Worm (Caenorhabditis elegans): Measurements from ENCODE around the gene R12B2.3.
A peak's percentile ranks its signal among the peaks of the same experiment; 100 is the strongest.

R12B2.3 gene

DNA sequence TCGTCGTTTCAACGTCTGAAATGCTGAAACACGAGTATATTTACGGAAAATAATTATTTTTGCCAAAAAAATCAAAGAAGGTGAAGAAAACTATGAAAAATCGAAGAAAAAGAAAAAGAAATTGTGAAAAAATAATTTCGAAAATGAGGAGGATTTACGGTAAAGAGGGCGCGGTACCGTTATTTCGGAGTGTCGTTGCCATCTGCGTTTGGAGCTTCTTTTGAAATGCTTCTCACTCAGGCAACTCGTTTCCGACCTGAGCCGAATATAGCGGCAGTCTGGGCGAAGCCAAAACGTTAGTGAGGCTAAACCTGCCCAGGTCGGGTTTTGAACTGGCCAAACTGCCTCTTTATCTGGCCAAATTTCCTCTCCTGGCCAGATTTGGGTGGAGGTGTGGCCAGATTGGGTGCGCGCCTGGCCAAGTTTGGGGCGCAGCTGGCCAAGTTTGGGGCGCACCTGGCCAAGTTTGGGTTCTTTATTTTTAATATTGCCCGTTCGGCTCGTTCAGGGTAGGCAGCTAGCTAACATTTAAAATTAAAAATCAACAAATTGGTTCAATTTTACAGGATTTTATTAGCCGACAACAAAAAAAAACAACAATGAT, 21.5 kb upstream of the R12B2.3 start:
- TF ChIP-seq bed-1 (GFP tag; IDR thresholded peaks at IDR 0.05) (0 out of 2 replicates have a peak, but pooled peaks have one; percentile 52), madf-3 (GFP tag; IDR thresholded peaks at IDR 0.05) (0 out of 2 replicates have a peak, but pooled peaks have one; percentile 27), attf-3 (GFP tag; conservative IDR thresholded peaks at IDR 0.05) (peak; percentile 81), zfh-2 (GFP tag; conservative IDR thresholded peaks at IDR 0.05) (peak; percentile 53; the same call in 1 of the 2 replicates), dox-1 (GFP tag; IDR thresholded peaks at IDR 0.05) (peak; percentile 32; the same call in 1 of the 2 replicates), Y79H2A.3 (GFP tag; conservative IDR thresholded peaks at IDR 0.05) (0 out of 2 replicates have a peak, but pooled peaks have one; percentile 14)

DNA sequence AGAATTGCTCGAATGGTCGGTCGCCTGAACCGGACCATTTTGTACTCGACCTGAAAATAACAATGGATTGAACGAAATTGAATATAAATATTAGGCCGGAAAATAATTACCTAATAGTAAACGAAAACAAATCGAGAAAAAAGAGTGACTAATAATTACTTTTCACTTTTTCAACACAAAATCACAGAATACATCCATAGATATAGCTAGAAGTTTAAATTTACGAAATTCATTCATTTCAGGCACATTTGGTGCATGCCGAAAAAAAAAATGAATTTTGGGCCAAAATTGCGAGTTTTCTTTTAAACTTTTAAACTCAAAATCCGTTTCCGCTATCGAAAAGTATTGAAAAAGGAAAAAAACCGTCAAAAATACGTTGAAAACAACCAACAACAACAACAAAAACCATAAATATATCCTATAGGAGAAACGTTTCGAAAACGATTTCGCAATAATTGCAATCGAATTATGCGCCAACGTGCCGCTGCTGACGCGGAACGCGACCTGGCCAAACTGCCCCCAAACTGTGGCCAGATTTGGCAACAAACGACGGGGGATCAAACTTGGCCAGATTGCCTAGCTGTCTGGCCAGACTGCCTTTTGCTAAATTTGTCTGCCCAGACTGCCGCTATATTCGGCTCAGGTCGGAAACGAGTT, 20.0 kb upstream of the R12B2.3 start, which contains the start of gene Y37B11A.3:
TSS of gene Y37B11A.3 (minus strand) at position 51 of the 657 bp plus-strand sequence.
- TF ChIP-seq pbrm-1 (GFP tag; IDR thresholded peaks at IDR 0.05), result peak; percentile 64
- TF ChIP-seq lin-35 (GFP tag; optimal IDR thresholded peaks at IDR 0.05), result peak in 1 of 3 experiments; percentile 72
- TF ChIP-seq Y56A3A.18 (GFP tag; IDR thresholded peaks at IDR 0.05), result 0 out of 2 replicates have a peak, but pooled peaks have one; percentile 37
- peak; percentile 73 for TF ChIP-seq nfyb-1 (GFP tag; IDR thresholded peaks at IDR 0.05)
- no peak for TF ChIP-seq cebp-2 (GFP tag; IDR thresholded peaks at IDR 0.05)
- peak; percentile 74 for TF ChIP-seq Y53G8AR.9 (GFP tag; conservative IDR thresholded peaks at IDR 0.05)
- TF ChIP-seq cebp-1 (GFP tag; IDR thresholded peaks at IDR 0.05), result peak; percentile 100
- TF ChIP-seq cebp-1 (tag; optimal IDR thresholded peaks at IDR 0.05), result peak; percentile 100
- TF ChIP-seq lin-40 (tag; optimal IDR thresholded peaks at IDR 0.05), result peak; percentile 72
- no peak for TF ChIP-seq ceh-100 (GFP tag; IDR thresholded peaks at IDR 0.05)
- TF ChIP-seq zfh-2 (GFP tag; conservative IDR thresholded peaks at IDR 0.05), result peak; percentile 85
- TF ChIP-seq nhr-90 (tag; optimal IDR thresholded peaks at IDR 0.05), result no peak
- peak; percentile 84 for TF ChIP-seq let-526 (GFP tag; IDR thresholded peaks at IDR 0.05)
- TF ChIP-seq ekl-4 (GFP tag; IDR thresholded peaks at IDR 0.05), result peak; percentile 76
- no peak for TF ChIP-seq lsy-27 (tag; optimal IDR thresholded peaks at IDR 0.05; ENCODE audit: borderline replicate concordance, insufficient read depth)
- no peak for TF ChIP-seq aptf-3 (GFP tag; IDR thresholded peaks at IDR 0.05)
- TF ChIP-seq tlf-1 (GFP tag; optimal IDR thresholded peaks at IDR 0.05), result no peak
- no peak for TF ChIP-seq F22D6.2 (tag; optimal IDR thresholded peaks at IDR 0.05)
- no peak for TF ChIP-seq lag-1 (GFP tag; IDR thresholded peaks at IDR 0.05)
- TF ChIP-seq Y95B8A.8 (GFP tag; IDR thresholded peaks at IDR 0.05), result no peak
- no peak for TF ChIP-seq unc-130 (GFP tag; optimal IDR thresholded peaks at IDR 0.05)
- TF ChIP-seq snpc-4 (GFP tag; optimal IDR thresholded peaks at IDR 0.05), result no peak
- TF ChIP-seq snpc-4 (tag; optimal IDR thresholded peaks at IDR 0.05), result peak in 2 of 4 experiments; percentile 7 to 41
- 0 out of 2 replicates have a peak, but pooled peaks have one; percentile 11 for TF ChIP-seq D2030.7 (GFP tag; IDR thresholded peaks at IDR 0.05)
- TF ChIP-seq ceh-27 (GFP tag; optimal IDR thresholded peaks at IDR 0.05), result no peak
- no peak for TF ChIP-seq mxl-1 (tag; optimal IDR thresholded peaks at IDR 0.05)
- TF ChIP-seq attf-5 (GFP tag; optimal IDR thresholded peaks at IDR 0.05), result peak; percentile 90
- no peak for TF ChIP-seq Y79H2A.3 (GFP tag; conservative IDR thresholded peaks at IDR 0.05)
- TF ChIP-seq B0336.3 (GFP tag; IDR thresholded peaks at IDR 0.05), result peak; percentile 46; the same call in 1 of the 2 replicates
- TF ChIP-seq tbp1 (GFP tag; optimal IDR thresholded peaks at IDR 0.05), result peak; percentile 42
- no peak for TF ChIP-seq him-1 (tag; optimal IDR thresholded peaks at IDR 0.05)
- TF ChIP-seq attf-6 (GFP tag; IDR thresholded peaks at IDR 0.05), result no peak
- no peak for TF ChIP-seq nhr-120 (GFP tag; IDR thresholded peaks at IDR 0.05)
- no peak for TF ChIP-seq fkh-3 (tag; optimal IDR thresholded peaks at IDR 0.05)
- 0 out of 2 replicates have a peak, but pooled peaks have one; percentile 26 for TF ChIP-seq hmg-1.2 (GFP tag; IDR thresholded peaks at IDR 0.05)
- peak; percentile 21 for TF ChIP-seq F23B12.7 (tag; optimal IDR thresholded peaks at IDR 0.05; ENCODE audit: insufficient read depth)
- TF ChIP-seq dpff-1 (tag; optimal IDR thresholded peaks at IDR 0.05), result no peak
- TF ChIP-seq ceh-40 (GFP tag; IDR thresholded peaks at IDR 0.05), result no peak
- peak; percentile 52 for TF ChIP-seq F33H1.4 (GFP tag; IDR thresholded peaks at IDR 0.05)
- no peak for TF ChIP-seq atf-7 (tag; optimal IDR thresholded peaks at IDR 0.05)
- no peak for TF ChIP-seq madf-10 (tag; optimal IDR thresholded peaks at IDR 0.05)

All from whole organism, young adult.